Worm (Caenorhabditis elegans): ENCODE results near the gene nspc-14.

Gene nspc-14

DNA sequence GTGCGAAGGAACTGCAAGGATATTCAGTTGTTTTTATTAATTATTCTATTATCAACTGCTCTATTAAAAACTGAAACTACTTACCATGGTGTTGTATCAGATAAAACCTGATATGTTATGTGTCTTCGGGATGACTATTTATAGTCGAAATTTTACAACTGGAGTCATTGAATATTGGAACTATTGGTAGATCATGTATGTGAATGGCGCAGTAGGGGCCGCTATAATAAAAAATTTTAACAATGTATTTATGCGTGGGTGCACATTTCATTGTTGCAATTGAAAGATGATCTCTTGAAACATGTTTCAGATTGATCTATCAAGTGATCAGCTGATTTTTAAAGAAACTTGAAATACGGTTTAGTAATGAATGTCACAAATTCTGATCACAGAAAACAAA lies at the start of gene nspc-14:
Gene nspc-14 (minus strand): TSS at position 101 of the 400 bp plus-strand sequence.
- TF ChIP-seq madf-9 (GFP tag; conservative IDR thresholded peaks at IDR 0.05) (no peak), F37D6.2 (tag; optimal IDR thresholded peaks at IDR 0.05) (no peak)

DNA sequence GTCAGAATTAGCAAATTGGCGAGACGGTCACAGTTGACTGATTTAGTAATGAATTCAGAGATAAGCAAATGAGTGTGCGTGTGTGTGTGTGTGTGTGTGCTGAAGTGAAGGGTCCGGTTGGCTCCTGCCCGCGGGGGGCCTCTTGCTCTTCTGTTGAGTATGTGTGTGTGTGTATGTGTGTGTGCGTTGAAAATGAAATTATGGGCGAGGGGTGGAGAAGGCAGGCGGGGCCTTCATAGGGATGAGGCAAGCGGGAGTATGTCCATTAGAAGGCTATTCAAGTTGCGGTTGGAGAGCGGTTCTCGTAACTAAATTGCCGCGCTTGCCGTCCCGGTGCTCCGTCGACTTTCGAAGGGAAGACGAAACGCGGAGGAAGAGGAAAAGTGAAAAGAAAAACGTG lies 48.4 kb upstream of the nspc-14 start:
- TF ChIP-seq daf-19 (GFP tag; conservative IDR thresholded peaks at IDR 0.05) (no peak), F37D6.2 (tag; optimal IDR thresholded peaks at IDR 0.05) (peak; percentile 8), mep-1 (tag; optimal IDR thresholded peaks at IDR 0.05) (no peak), fkh-10 (GFP tag; optimal IDR thresholded peaks at IDR 0.05) (peak; percentile 94), zag-1 (tag; optimal IDR thresholded peaks at IDR 0.05) (no peak), ctbp-1 (GFP tag; IDR thresholded peaks at IDR 0.05) (peak; percentile 51; the same call in 1 of the 2 replicates), ces-1 (GFP tag; optimal IDR thresholded peaks at IDR 0.05) (peak; percentile 87), aha-1 (tag) (peak; percentile 52), mxl-3 (GFP tag; optimal IDR thresholded peaks at IDR 0.05) (no peak), dpl-1 (GFP tag; optimal IDR thresholded peaks at IDR 0.05) (no peak), saeg-2 (GFP tag; IDR thresholded peaks at IDR 0.05) (0 out of 2 replicates have a peak, but pooled peaks have one; percentile 18), mdl-1 (tag; optimal IDR thresholded peaks at IDR 0.05) (no peak), sdz-12 (GFP tag; optimal IDR thresholded peaks at IDR 0.05) (no peak), tag-97 (GFP tag; IDR thresholded peaks at IDR 0.05) (no peak), fos-1 (tag; optimal IDR thresholded peaks at IDR 0.05) (no peak), snpc-1.2 (GFP tag; IDR thresholded peaks at IDR 0.05) (no peak)

DNA sequence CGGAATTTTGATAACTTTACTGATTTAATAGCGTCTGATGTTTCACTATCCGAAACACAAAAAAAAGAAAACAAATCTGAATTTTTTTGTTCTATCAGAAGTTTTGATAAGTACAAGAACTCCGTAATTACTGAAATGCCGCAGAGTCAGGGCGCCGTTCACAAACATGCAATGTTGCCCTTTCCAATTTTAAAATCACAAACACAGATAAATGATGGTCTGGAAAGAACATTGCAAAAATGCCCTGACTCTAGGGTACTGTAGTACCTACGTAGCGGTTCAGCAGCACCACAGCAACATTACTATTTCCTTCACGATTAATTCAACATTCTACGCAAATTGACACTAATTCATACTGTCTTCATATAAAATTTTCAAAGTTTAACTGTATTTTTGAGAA lies 47.7 kb upstream of the nspc-14 start:
- TF ChIP-seq ZK337.2 (GFP tag; IDR thresholded peaks at IDR 0.05), result no peak
- TF ChIP-seq unc-62 (GFP tag; optimal IDR thresholded peaks at IDR 0.05 in 1 of 2), result peak in 1 of 2 experiments; percentile 92
- TF ChIP-seq unc-62 (tag; optimal IDR thresholded peaks at IDR 0.05), result no peak
- TF ChIP-seq aha-1 (tag), result peak; percentile 21
- no peak for TF ChIP-seq lsy-2 (tag; optimal IDR thresholded peaks at IDR 0.05)
- TF ChIP-seq php-3 (GFP tag; IDR thresholded peaks at IDR 0.05), result no peak
- no peak for TF ChIP-seq set-16 (GFP tag; IDR thresholded peaks at IDR 0.05)
- no peak for TF ChIP-seq daf-12 (tag; optimal IDR thresholded peaks at IDR 0.05)
- no peak for TF ChIP-seq F49E8.2 (tag; optimal IDR thresholded peaks at IDR 0.05; ENCODE audit: borderline replicate concordance)
- TF ChIP-seq snpc-1.2 (GFP tag; IDR thresholded peaks at IDR 0.05), result no peak
- no peak for TF ChIP-seq zag-1 (tag; optimal IDR thresholded peaks at IDR 0.05)
- TF ChIP-seq tag-97 (GFP tag; IDR thresholded peaks at IDR 0.05), result no peak
- TF ChIP-seq zfp-2 (tag; optimal IDR thresholded peaks at IDR 0.05), result no peak

DNA sequence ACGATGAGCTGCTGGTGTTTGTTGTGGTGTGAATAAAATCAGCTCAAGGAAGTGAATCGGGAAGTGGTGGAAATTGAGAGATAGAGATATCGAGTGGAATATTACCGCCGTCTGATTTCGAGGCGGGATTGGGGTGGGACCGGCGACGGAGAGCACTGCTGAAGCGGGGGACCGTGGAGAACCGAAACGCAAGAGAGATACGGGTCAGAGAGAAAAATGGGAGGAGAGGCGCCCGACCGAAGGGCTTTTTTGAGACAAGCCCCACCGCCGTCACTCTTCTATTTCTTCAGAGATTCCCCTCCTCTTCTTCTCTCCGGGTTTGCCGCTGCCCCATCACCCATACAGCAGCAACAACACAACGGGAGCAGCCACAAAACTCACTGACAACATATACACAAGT lies 47.2 kb upstream of the nspc-14 start:
- TF ChIP-seq hmg-1.1 (GFP tag; IDR thresholded peaks at IDR 0.05), result 0 out of 2 replicates have a peak, but pooled peaks have one; percentile 12
- 0 out of 2 replicates have a peak, but pooled peaks have one; percentile 23 for TF ChIP-seq ctbp-1 (GFP tag; IDR thresholded peaks at IDR 0.05)
- peak; percentile 83 for TF ChIP-seq set-16 (GFP tag; IDR thresholded peaks at IDR 0.05)
- TF ChIP-seq hif-1 (tag; optimal IDR thresholded peaks at IDR 0.05), result no peak
- TF ChIP-seq cey-2 (tag; optimal IDR thresholded peaks at IDR 0.05; ENCODE audit: borderline replicate concordance, insufficient read depth), result no peak
- no peak for TF ChIP-seq vab-7 (GFP tag; IDR thresholded peaks at IDR 0.05)
- no peak for TF ChIP-seq dpl-1 (GFP tag; optimal IDR thresholded peaks at IDR 0.05)

DNA sequence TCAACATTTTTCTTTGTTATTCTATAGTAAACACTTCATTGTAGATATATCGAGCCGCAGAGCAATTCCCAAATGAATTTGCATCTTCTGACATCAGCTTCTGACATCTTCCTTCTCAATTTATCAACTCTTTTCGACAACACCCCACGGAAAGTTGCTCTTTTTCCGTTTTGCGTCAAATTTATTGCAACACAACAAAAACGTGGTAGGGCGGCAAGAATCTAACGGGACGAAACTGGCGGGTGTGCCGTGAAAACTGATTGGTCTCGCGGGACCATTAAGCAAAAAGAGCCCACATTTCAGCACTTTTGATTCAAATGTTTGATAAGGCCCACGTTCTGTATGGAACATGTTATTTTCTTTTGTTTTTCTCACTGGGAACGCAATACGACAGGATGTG lies 45.9 kb upstream of the nspc-14 start:
- no peak for TF ChIP-seq attf-4 (tag; optimal IDR thresholded peaks at IDR 0.05)
- TF ChIP-seq hif-1 (tag; optimal IDR thresholded peaks at IDR 0.05), result peak in 1 of 2 experiments; percentile 2
- TF ChIP-seq D1046.2 (GFP tag; IDR thresholded peaks at IDR 0.05), result no peak
- TF ChIP-seq ctbp-1 (GFP tag; IDR thresholded peaks at IDR 0.05), result 0 out of 2 replicates have a peak, but pooled peaks have one; percentile 9
- TF ChIP-seq ceh-20 (GFP tag; IDR thresholded peaks at IDR 0.05), result peak; percentile 86
- TF ChIP-seq zfp-3 (GFP tag; conservative IDR thresholded peaks at IDR 0.05), result no peak
- TF ChIP-seq mep-1 (tag; optimal IDR thresholded peaks at IDR 0.05), result peak; percentile 9
- TF ChIP-seq arid-1 (GFP tag; conservative IDR thresholded peaks at IDR 0.05), result no peak
- TF ChIP-seq nhr-77 (tag; optimal IDR thresholded peaks at IDR 0.05), result no peak
- TF ChIP-seq lir-3 (tag; optimal IDR thresholded peaks at IDR 0.05), result no peak
- TF ChIP-seq hmg-1.1 (GFP tag; IDR thresholded peaks at IDR 0.05), result peak; percentile 47; the same call in 1 of the 2 replicates
- TF ChIP-seq hlh-30 (tag; optimal IDR thresholded peaks at IDR 0.05; ENCODE audit: insufficient read depth), result peak; percentile 15
- peak in 1 of 2 experiments; percentile 99 for TF ChIP-seq unc-62 (GFP tag; optimal IDR thresholded peaks at IDR 0.05 in 1 of 2)
- TF ChIP-seq unc-62 (tag; optimal IDR thresholded peaks at IDR 0.05), result no peak
- TF ChIP-seq lin-38 (GFP tag; IDR thresholded peaks at IDR 0.05), result no peak
- no peak for TF ChIP-seq ceh-62 (tag; optimal IDR thresholded peaks at IDR 0.05)

Measured in whole organism, L4 larva.